Fruit fly (Drosophila melanogaster) whole organism, prepupa: ENCODE results near the gene CG31778.

Experiments used
- Blimp-1 ChIP-seq: fragments of 200-800 bp; sonication (Bioruptor generic); optimal IDR thresholded peaks from 3 replicates; lab custom pipeline; 2017; ENCODE audit warnings: missing biosample characterization, missing genetic modification characterization, mild to moderate bottlenecking, moderate library complexity, missing genetic modification reagents
- CG10631 ChIP-seq: fragments of 200-800 bp; sonication (Bioruptor generic); optimal IDR thresholded peaks from 2 replicates; lab custom pipeline; 2016; ENCODE audit warnings: missing biosample characterization, missing genetic modification characterization
- CG10669 ChIP-seq: fragments of 200-800 bp; sonication (Bioruptor generic); optimal IDR thresholded peaks from 3 replicates; lab custom pipeline; 2018; ENCODE audit warnings: missing biosample characterization, mild to moderate bottlenecking, missing genetic modification characterization, moderate library complexity
- CG11294 ChIP-seq: fragments of 200-800 bp; sonication (Bioruptor generic); IDR thresholded peaks from 2 replicates; pipeline ENCODE4 v1.3.6; 2022; ENCODE audit warnings: missing biosample characterization, missing genetic modification characterization
- CG11762 ChIP-seq: fragments of 200-800 bp; sonication (Bioruptor generic); optimal IDR thresholded peaks from 3 replicates; lab custom pipeline; 2016; ENCODE audit warnings: missing biosample characterization, missing genetic modification characterization; ENCODE audit not compliant: insufficient read depth
- CG15336 ChIP-seq: fragments of 200-800 bp; sonication (Bioruptor generic); IDR thresholded peaks from 2 replicates; pipeline ENCODE4 v1.3.6; 2022; ENCODE audit warnings: missing biosample characterization, missing genetic modification characterization
- CG1621 ChIP-seq: fragments of 200-800 bp; sonication (Bioruptor generic); optimal IDR thresholded peaks from 3 replicates; lab custom pipeline; 2018; ENCODE audit warnings: missing biosample characterization, mild to moderate bottlenecking, missing genetic modification characterization
- CG16779 ChIP-seq: fragments of 200-800 bp; sonication (Bioruptor generic); optimal IDR thresholded peaks from 3 replicates; lab custom pipeline; 2017; ENCODE audit warnings: missing biosample characterization, mild to moderate bottlenecking, missing genetic modification characterization
- CG3032 ChIP-seq: fragments of 200-800 bp; optimal IDR thresholded peaks from 2 replicates; lab custom pipeline; 2019; ENCODE audit warnings: missing biosample characterization, mild to moderate bottlenecking, missing genetic modification characterization, moderate library complexity
- CG32006 ChIP-seq: fragments of 200-800 bp; sonication (Bioruptor generic); optimal IDR thresholded peaks from 3 replicates; lab custom pipeline; 2017; ENCODE audit warnings: missing biosample characterization, mild to moderate bottlenecking, missing genetic modification characterization
- CG34406 ChIP-seq: fragments of 200-800 bp; sonication (Bioruptor generic); optimal IDR thresholded peaks from 3 replicates; lab custom pipeline; 2016; ENCODE audit warnings: missing biosample characterization, missing genetic modification characterization
- CG6163 ChIP-seq: fragments of 200-800 bp; sonication (Bioruptor generic); IDR thresholded peaks from 3 replicates; pipeline ENCODE4 v1.3.6; 2022; ENCODE audit warnings: missing biosample characterization, missing genetic modification characterization
- CG6276 ChIP-seq: fragments of 200-800 bp; sonication (Bioruptor generic); optimal IDR thresholded peaks from 2 replicates; lab custom pipeline; 2017; ENCODE audit warnings: missing biosample characterization, mild to moderate bottlenecking, missing genetic modification characterization
- CG6792 ChIP-seq: fragments of 200-800 bp; sonication (Bioruptor generic); optimal IDR thresholded peaks from 3 replicates; lab custom pipeline; 2016; ENCODE audit warnings: missing biosample characterization, missing genetic modification characterization
- CG6808 ChIP-seq: fragments of 200-800 bp; sonication (Bioruptor generic); optimal IDR thresholded peaks from 3 replicates; lab custom pipeline; 2017; ENCODE audit warnings: missing biosample characterization, missing genetic modification characterization, mild to moderate bottlenecking, moderate library complexity, missing genetic modification reagents
- CG6854 ChIP-seq: fragments of 200-800 bp; sonication (Bioruptor generic); optimal IDR thresholded peaks from 2 replicates; lab custom pipeline; 2017; ENCODE audit warnings: missing biosample characterization, mild to moderate bottlenecking, missing genetic modification characterization
- CG7368 ChIP-seq: fragments of 200-800 bp; sonication (Bioruptor generic); optimal IDR thresholded peaks from 3 replicates; lab custom pipeline; 2016; ENCODE audit warnings: missing biosample characterization, missing genetic modification characterization
- CG8632 ChIP-seq: fragments of 200-800 bp; sonication (Bioruptor generic); optimal IDR thresholded peaks from 3 replicates; lab custom pipeline; 2016; ENCODE audit warnings: missing biosample characterization, missing genetic modification characterization
- CG9139 ChIP-seq: fragments of 200-800 bp; sonication (Bioruptor generic); optimal IDR thresholded peaks from 3 replicates; lab custom pipeline; 2017; ENCODE audit warnings: missing biosample characterization, mild to moderate bottlenecking, missing genetic modification characterization
- Eip75B ChIP-seq: fragments of 200-800 bp; sonication (Bioruptor generic); optimal IDR thresholded peaks from 3 replicates; lab custom pipeline; 2016; ENCODE audit warnings: missing biosample characterization, missing genetic modification characterization
- Eip78C ChIP-seq: fragments of 200-800 bp; sonication (Bioruptor generic); peaks from one replicate; lab custom pipeline; 2016; ENCODE audit warnings: missing biosample characterization, missing genetic modification characterization
- Eip93F ChIP-seq: fragments of 200-800 bp; sonication (Bioruptor generic); optimal IDR thresholded peaks from 2 replicates; lab custom pipeline; 2016; ENCODE audit warnings: missing biosample characterization, mild to moderate bottlenecking, missing genetic modification characterization
- Ets96B ChIP-seq: fragments of 200-800 bp; optimal IDR thresholded peaks from 2 replicates; lab custom pipeline; 2019; ENCODE audit warnings: missing biosample characterization, mild to moderate bottlenecking, missing genetic modification characterization, moderate library complexity
- Hr38 ChIP-seq: sonication (Bioruptor generic); optimal IDR thresholded peaks from 2 replicates; lab custom pipeline; 2016; ENCODE audit warnings: missing biosample characterization, missing genetic modification characterization
- Hr4 ChIP-seq: fragments of 200-800 bp; sonication (Bioruptor generic); optimal IDR thresholded peaks from 3 replicates; lab custom pipeline; 2016; ENCODE audit warnings: missing biosample characterization, missing genetic modification characterization
- Lpt ChIP-seq: fragments of 200-800 bp; sonication (Bioruptor generic); optimal IDR thresholded peaks from 3 replicates; lab custom pipeline; 2016; ENCODE audit warnings: missing biosample characterization, missing genetic modification characterization
- Met ChIP-seq: fragments of 200-800 bp; sonication (Bioruptor generic); optimal IDR thresholded peaks from 3 replicates; lab custom pipeline; 2016; ENCODE audit warnings: missing biosample characterization, missing genetic modification characterization
- OdsH ChIP-seq: fragments of 200-800 bp; sonication (Bioruptor generic); optimal IDR thresholded peaks from 3 replicates; lab custom pipeline; 2016; ENCODE audit warnings: missing biosample characterization, missing genetic modification characterization
- Smox ChIP-seq: fragments of 200-800 bp; sonication (Bioruptor generic); optimal IDR thresholded peaks from 3 replicates; lab custom pipeline; 2016; ENCODE audit warnings: missing biosample characterization, missing genetic modification characterization
- Sox102F ChIP-seq: fragments of 200-800 bp; sonication (Bioruptor generic); optimal IDR thresholded peaks from 2 replicates; lab custom pipeline; 2016; ENCODE audit warnings: missing biosample characterization, mild to moderate bottlenecking, missing genetic modification characterization
- Sox14 ChIP-seq: fragments of 200-800 bp; sonication (Bioruptor generic); optimal IDR thresholded peaks from 3 replicates; lab custom pipeline; 2016; ENCODE audit warnings: missing biosample characterization, missing genetic modification characterization
- achi ChIP-seq: fragments of 200-800 bp; sonication (Bioruptor generic); optimal IDR thresholded peaks from 3 replicates; lab custom pipeline; 2016; ENCODE audit warnings: missing biosample characterization, missing genetic modification characterization
- acj6 ChIP-seq: fragments of 200-800 bp; sonication (Bioruptor generic); optimal IDR thresholded peaks from 3 replicates; lab custom pipeline; 2016; ENCODE audit warnings: missing biosample characterization, missing genetic modification characterization
- cyc ChIP-seq: fragments of 200-800 bp; sonication (Bioruptor generic); optimal IDR thresholded peaks from 3 replicates; lab custom pipeline; 2016; ENCODE audit warnings: missing biosample characterization, missing genetic modification characterization
- dac ChIP-seq: fragments of 200-800 bp; sonication (Bioruptor generic); optimal IDR thresholded peaks from 2 replicates; lab custom pipeline; 2017; ENCODE audit warnings: missing biosample characterization, mild to moderate bottlenecking, missing genetic modification characterization
- dsx ChIP-seq: fragments of 200-800 bp; optimal IDR thresholded peaks from 3 replicates; lab custom pipeline; 2019; ENCODE audit warnings: missing biosample characterization, mild to moderate bottlenecking, missing genetic modification characterization, moderate library complexity; ENCODE audit not compliant: poor library complexity, severe bottlenecking
- eg ChIP-seq: fragments of 200-800 bp; sonication (Bioruptor generic); IDR thresholded peaks from 3 replicates; pipeline ENCODE4 v1.3.6; 2022; ENCODE audit warnings: missing biosample characterization, missing genetic modification characterization
- esn ChIP-seq: fragments of 200-800 bp; sonication (Bioruptor generic); optimal IDR thresholded peaks from 2 replicates; lab custom pipeline; 2016; ENCODE audit warnings: missing biosample characterization, mild to moderate bottlenecking, missing genetic modification characterization, moderate library complexity
- fd59A ChIP-seq: fragments of 200-800 bp; sonication (Bioruptor generic); optimal IDR thresholded peaks from 2 replicates; lab custom pipeline; 2017; ENCODE audit warnings: missing biosample characterization, mild to moderate bottlenecking, missing genetic modification characterization, missing genetic modification reagents
- fd85E ChIP-seq: fragments of 200-800 bp; sonication (Bioruptor generic); optimal IDR thresholded peaks from 3 replicates; lab custom pipeline; 2016; ENCODE audit warnings: missing biosample characterization, missing genetic modification characterization
- fkh ChIP-seq: fragments of 200-800 bp; sonication (Bioruptor generic); optimal IDR thresholded peaks from 3 replicates; lab custom pipeline; 2017; ENCODE audit warnings: missing biosample characterization, mild to moderate bottlenecking, missing genetic modification characterization, moderate library complexity
- lz ChIP-seq: fragments of 200-800 bp; sonication (Bioruptor generic); optimal IDR thresholded peaks from 3 replicates; lab custom pipeline; 2016; ENCODE audit warnings: missing biosample characterization, missing genetic modification characterization
- net ChIP-seq: fragments of 200-800 bp; sonication (Bioruptor generic); optimal IDR thresholded peaks from 3 replicates; lab custom pipeline; 2016; ENCODE audit warnings: missing biosample characterization, missing genetic modification characterization
- pdm3 ChIP-seq: fragments of 200-800 bp; sonication (Bioruptor generic); optimal IDR thresholded peaks from 3 replicates; lab custom pipeline; 2016; ENCODE audit warnings: missing biosample characterization, missing genetic modification characterization
- salr ChIP-seq, 2 experiments: fragments of 200-800 bp; sonication (Bioruptor generic); optimal IDR thresholded peaks; 3 replicates each; lab custom pipeline; 2016 to 2018; ENCODE audit warnings: missing biosample characterization in 2 of 2, missing genetic modification characterization in 2 of 2, mild to moderate bottlenecking in 1 of 2
- ss ChIP-seq, 2 experiments: fragments of 200-800 bp; sonication (Bioruptor generic); optimal IDR thresholded peaks; 2 replicates in 1 of 2; 3 replicates in 1 of 2; lab custom pipeline; 2017 to 2018; ENCODE audit warnings: mild to moderate bottlenecking in 2 of 2, missing biosample characterization in 2 of 2, missing genetic modification characterization in 2 of 2, moderate library complexity in 1 of 2
- svp ChIP-seq: fragments of 200-800 bp; sonication (Bioruptor generic); peaks from one replicate; lab custom pipeline; 2016; ENCODE audit warnings: missing biosample characterization, missing genetic modification characterization
- topi ChIP-seq: fragments of 200-800 bp; sonication (Bioruptor generic); optimal IDR thresholded peaks from 3 replicates; lab custom pipeline; 2016; ENCODE audit warnings: missing biosample characterization, missing genetic modification characterization
- vri ChIP-seq: fragments of 200-800 bp; sonication (Bioruptor generic); optimal IDR thresholded peaks from 3 replicates; lab custom pipeline; 2016; ENCODE audit warnings: missing biosample characterization, mild to moderate bottlenecking, missing genetic modification characterization

The CG31778 gene

DNA sequence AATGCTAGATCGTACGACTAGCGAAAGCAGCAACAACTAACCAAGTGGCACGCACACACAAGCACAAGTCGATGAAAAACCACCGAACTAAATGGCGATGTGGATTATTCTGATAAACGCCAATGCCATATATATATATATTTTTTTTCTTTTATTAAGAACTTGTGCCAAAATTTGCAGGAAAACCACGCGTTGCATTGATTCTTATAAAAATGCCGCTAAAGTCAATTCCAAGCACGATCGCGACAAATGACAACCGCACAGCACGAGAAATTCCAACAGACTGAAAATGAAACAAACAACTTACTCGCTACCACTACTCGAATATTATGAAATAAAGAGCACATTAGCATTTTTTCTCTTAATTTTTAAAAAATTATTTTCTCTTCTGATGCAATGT is 48.6 kb downstream of the CG31778 start, which contains the start of gene for (continued):
- TF ChIP-seq vri (GFP tag; lab: Kevin White, UChicago) (peak; percentile 24), Smox (GFP tag; lab: Kevin White, UChicago) (no peak), eg (GFP tag; lab: Robert Waterston, UW) (no peak), dsx (no peak), topi (GFP tag; lab: Kevin White, UChicago) (no peak)

DNA sequence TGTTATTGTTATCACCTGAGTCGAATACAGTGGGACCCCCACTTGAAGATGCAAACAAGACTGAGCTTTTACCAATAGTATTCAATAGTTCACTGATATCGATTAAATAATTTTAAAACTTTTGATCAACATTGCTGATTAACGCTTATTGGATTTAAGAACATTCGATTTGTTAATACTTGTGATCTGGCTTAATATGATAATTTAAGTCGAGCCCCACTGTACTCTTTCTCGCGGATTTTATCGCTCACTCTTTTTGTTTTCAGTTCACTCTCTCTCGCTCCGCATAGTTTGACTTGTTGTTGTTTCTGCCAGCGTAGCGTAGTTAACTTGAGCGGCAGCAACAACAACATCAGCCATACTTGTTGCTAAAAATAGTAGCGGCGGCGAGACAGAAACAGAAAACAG is 49.6 kb downstream of the CG31778 start:
- TF ChIP-seq fkh (GFP tag; lab: Kevin White, UChicago) (peak; percentile 91), pdm3 (peak; percentile 99), CG34406 (GFP tag; lab: Kevin White, UChicago) (peak; percentile 99), dac (GFP tag; lab: Kevin White, UChicago) (peak; percentile 96), Hr4 (peak; percentile 99), CG10669 (GFP tag; lab: Kevin White, UChicago) (peak; percentile 99), fd59A (peak; percentile 97), CG15336 (GFP tag; lab: Robert Waterston, UW) (peak; percentile 100), Sox102F (GFP tag; lab: Kevin White, UChicago) (peak; percentile 99), cyc (GFP tag; lab: Kevin White, UChicago) (peak; percentile 99), svp (peak; percentile 100), CG7368 (GFP tag; lab: Kevin White, UChicago) (peak; percentile 99), salr (GFP tag; optimal IDR thresholded peaks at IDR 0.05; lab: Kevin White, UChicago) (peak; percentile 97 to 98), lz (GFP tag; lab: Kevin White, UChicago) (peak; percentile 99), achi (GFP tag; lab: Kevin White, UChicago) (peak; percentile 98), CG6808 (peak; percentile 97), fd85E (GFP tag; lab: Kevin White, UChicago) (peak; percentile 97), CG10631 (GFP tag; lab: Kevin White, UChicago) (peak; percentile 98), CG6792 (GFP tag; lab: Kevin White, UChicago) (peak; percentile 99), vri (GFP tag; lab: Kevin White, UChicago) (peak; percentile 99), net (GFP tag; lab: Kevin White, UChicago) (peak; percentile 99), Hr38 (GFP tag; lab: Kevin White, UChicago) (peak; percentile 79), Sox14 (GFP tag; lab: Kevin White, UChicago) (peak; percentile 99), Lpt (GFP tag; lab: Kevin White, UChicago) (peak; percentile 98), esn (GFP tag; lab: Kevin White, UChicago) (peak; percentile 99), Met (GFP tag; lab: Kevin White, UChicago) (peak; percentile 99), OdsH (peak; percentile 99), topi (GFP tag; lab: Kevin White, UChicago) (peak; percentile 99), Blimp-1 (peak; percentile 94), CG8632 (peak; percentile 99), acj6 (GFP tag; lab: Kevin White, UChicago) (peak; percentile 99), CG3032 (tag; lab: Kevin White, UChicago) (peak; percentile 98), CG11294 (GFP tag; lab: Robert Waterston, UW) (peak; percentile 97), CG11762 (peak; percentile 99), CG16779 (tag; lab: Kevin White, UChicago) (peak; percentile 98), CG6276 (GFP tag; lab: Kevin White, UChicago) (peak; percentile 99), Eip75B (GFP tag; lab: Kevin White, UChicago) (peak; percentile 99), CG6163 (GFP tag; lab: Robert Waterston, UW) (peak; percentile 99), Eip93F (GFP tag; lab: Kevin White, UChicago) (peak; percentile 98), dsx (peak; percentile 97), ss (GFP tag; optimal IDR thresholded peaks at IDR 0.05; lab: Kevin White, UChicago) (peak; percentile 97 to 98), Ets96B (peak; percentile 98), Eip78C (GFP tag; lab: Kevin White, UChicago) (peak; percentile 100), CG6854 (GFP tag; lab: Kevin White, UChicago) (peak; percentile 99), CG32006 (GFP tag; lab: Kevin White, UChicago) (peak; percentile 99), CG9139 (GFP tag; lab: Kevin White, UChicago) (peak; percentile 98), CG1621 (tag; lab: Kevin White, UChicago) (peak; percentile 98)
